Fruit fly (Drosophila melanogaster) whole organism, embryonic: ENCODE measurements around the gene Cyp303a1.

ENCODE experiments used
- Aef1 ChIP-seq: fragments of 200-800 bp; sonication (Bioruptor generic); IDR thresholded peaks from 3 replicates; pipeline ENCODE4 v1.3.6; 2022; ENCODE audit warnings: missing biosample characterization, missing genetic modification characterization
- Antp ChIP-seq: fragments of 200-800 bp; sonication (Bioruptor generic); optimal IDR thresholded peaks from 3 replicates; lab custom pipeline; 2016; ENCODE audit warnings: missing biosample characterization, missing genetic modification characterization
- Awh ChIP-seq: fragments of 200-800 bp; sonication (Bioruptor generic); IDR thresholded peaks from 2 replicates; pipeline ENCODE4, ENCODE4 v1.3.6; 2022; ENCODE audit warnings: missing biosample characterization, missing genetic modification characterization
- C15 ChIP-seq: fragments of 200-800 bp; sonication (Bioruptor generic); IDR thresholded peaks from 3 replicates; pipeline ENCODE4 v1.3.6; 2022; ENCODE audit warnings: missing biosample characterization, missing genetic modification characterization
- CG10366 ChIP-seq: fragments of 200-800 bp; sonication (Bioruptor generic); IDR thresholded peaks from 2 replicates; pipeline ENCODE4 v1.3.6; 2022; ENCODE audit warnings: missing biosample characterization, missing genetic modification characterization
- CG16813 ChIP-seq: fragments of 200-800 bp; sonication (Bioruptor generic); IDR thresholded peaks from 3 replicates; pipeline ENCODE4 v1.3.6; 2022; ENCODE audit warnings: missing biosample characterization, missing genetic modification characterization; ENCODE audit not compliant: partially characterized antibody
- CG2116 ChIP-seq: fragments of 200-800 bp; sonication (Bioruptor generic); optimal IDR thresholded peaks from 3 replicates; lab custom pipeline; 2018; ENCODE audit warnings: missing biosample characterization, mild to moderate bottlenecking, missing genetic modification characterization
- CG3407 ChIP-seq: fragments of 200-800 bp; sonication (Bioruptor generic); optimal IDR thresholded peaks from 2 replicates; lab custom pipeline; 2018; ENCODE audit warnings: missing biosample characterization, mild to moderate bottlenecking, missing genetic modification characterization
- CG34224 ChIP-seq: fragments of 200-800 bp; sonication (Bioruptor generic); IDR thresholded peaks from 3 replicates; pipeline ENCODE4 v1.3.6; 2022; ENCODE audit warnings: missing biosample characterization, missing genetic modification characterization; ENCODE audit not compliant: partially characterized antibody
- CG3726 ChIP-seq: fragments of 200-800 bp; sonication (Bioruptor generic); IDR thresholded peaks from 3 replicates; pipeline ENCODE4, ENCODE4 v1.3.6; 2022; ENCODE audit warnings: missing biosample characterization, missing genetic modification characterization
- CG6254 ChIP-seq: fragments of 200-800 bp; sonication (Bioruptor generic); optimal IDR thresholded peaks from 3 replicates; lab custom pipeline; 2017; ENCODE audit warnings: mild to moderate bottlenecking, missing biosample characterization, missing genetic modification reagents, missing genetic modification characterization
- CG7839 ChIP-seq: fragments of 200-800 bp; sonication (Bioruptor generic); optimal IDR thresholded peaks from 3 replicates; lab custom pipeline; 2018; ENCODE audit warnings: missing biosample characterization, mild to moderate bottlenecking, missing genetic modification characterization, moderate library complexity
- CG7963 ChIP-seq: fragments of 200-800 bp; sonication (Bioruptor generic); IDR thresholded peaks from 3 replicates; pipeline ENCODE4 v1.3.6; 2022; ENCODE audit warnings: missing biosample characterization, missing genetic modification characterization; ENCODE audit not compliant: partially characterized antibody
- CG7987 ChIP-seq: fragments of 200-800 bp; sonication (Bioruptor generic); optimal IDR thresholded peaks from 2 replicates; lab custom pipeline; 2018; ENCODE audit warnings: missing biosample characterization, mild to moderate bottlenecking, missing genetic modification characterization, moderate library complexity
- CG9932 ChIP-seq: fragments of 200-800 bp; sonication (Bioruptor generic); IDR thresholded peaks from 2 replicates; pipeline ENCODE4 v1.3.6; 2022; ENCODE audit warnings: missing biosample characterization, missing genetic modification characterization
- Dll ChIP-seq: fragments of 200-800 bp; sonication (Bioruptor generic); IDR thresholded peaks from 4 replicates; pipeline ENCODE4 v1.3.6; 2022; ENCODE audit warnings: missing biosample characterization, missing genetic modification characterization; ENCODE audit not compliant: partially characterized antibody
- Dref ChIP-seq: fragments of 200-800 bp; sonication (Bioruptor generic); IDR thresholded peaks from 2 replicates; pipeline ENCODE4 v1.3.6; 2022; ENCODE audit warnings: missing biosample characterization, missing genetic modification characterization
- Gug ChIP-seq: fragments of 200-800 bp; sonication (Bioruptor generic); IDR thresholded peaks from 4 replicates; pipeline ENCODE4 v1.3.6; 2022; ENCODE audit warnings: missing biosample characterization, missing genetic modification characterization
- HHEX ChIP-seq: fragments of 200-800 bp; sonication (Bioruptor generic); optimal IDR thresholded peaks from 3 replicates; lab custom pipeline; 2017; ENCODE audit warnings: missing biosample characterization, mild to moderate bottlenecking, missing genetic modification characterization, missing genetic modification reagents
- Hr78 ChIP-seq, 2 experiments: fragments of 200-800 bp in 1 of 2; fragments of >200 bp in 1 of 2; sonication (Bioruptor generic) in 1 of 2; optimal IDR thresholded peaks; 2 replicates each; lab custom pipeline; 2017 to 2019; ENCODE audit warnings: missing biosample characterization in 2 of 2, missing genetic modification characterization in 2 of 2, mild to moderate bottlenecking in 1 of 2, moderate library complexity in 1 of 2
- Lhr ChIP-seq: fragments of 200-800 bp; sonication (Bioruptor generic); optimal IDR thresholded peaks from 3 replicates; lab custom pipeline; 2017; ENCODE audit warnings: mild to moderate bottlenecking, missing biosample characterization, missing genetic modification reagents, missing genetic modification characterization
- Mad ChIP-seq: fragments of 200-800 bp; sonication (Bioruptor generic); optimal IDR thresholded peaks from 2 replicates; lab custom pipeline; 2016; ENCODE audit warnings: missing biosample characterization, missing genetic modification characterization
- Max ChIP-seq: fragments of 200-800 bp; sonication (Bioruptor generic); optimal IDR thresholded peaks from 2 replicates; lab custom pipeline; 2016; ENCODE audit warnings: missing biosample characterization, mild to moderate bottlenecking, missing genetic modification characterization
- Opbp ChIP-seq: fragments of 200-800 bp; sonication (Bioruptor generic); IDR thresholded peaks from 3 replicates; pipeline ENCODE4 v1.3.6; 2022; ENCODE audit warnings: missing biosample characterization, missing genetic modification characterization; ENCODE audit not compliant: partially characterized antibody
- Ravus ChIP-seq: fragments of 200-800 bp; sonication (Bioruptor generic); IDR thresholded peaks from 2 replicates; pipeline ENCODE4 v1.3.6; 2022; ENCODE audit warnings: missing biosample characterization, missing genetic modification characterization
- ab ChIP-seq: fragments of 200-800 bp; sonication (Bioruptor generic); optimal IDR thresholded peaks from 2 replicates; lab custom pipeline; 2016; ENCODE audit warnings: missing biosample characterization, missing genetic modification characterization
- ara ChIP-seq: fragments of 200-800 bp; sonication (Bioruptor generic); IDR thresholded peaks from 2 replicates; pipeline ENCODE4 v1.3.6; 2022; ENCODE audit warnings: missing biosample characterization, missing genetic modification characterization
- ash1 ChIP-seq: fragments of 200-800 bp; sonication (Bioruptor generic); optimal IDR thresholded peaks from 2 replicates; lab custom pipeline; 2018; ENCODE audit warnings: missing biosample characterization, mild to moderate bottlenecking, missing genetic modification characterization
- bab2 ChIP-seq: fragments of 200-800 bp; sonication (Bioruptor generic); optimal IDR thresholded peaks from 2 replicates; lab custom pipeline; 2016; ENCODE audit warnings: missing biosample characterization, missing genetic modification characterization
- bbx ChIP-seq: fragments of 200-800 bp; sonication (Bioruptor generic); IDR thresholded peaks from 2 replicates; pipeline ENCODE4 v1.3.6; 2022; ENCODE audit warnings: missing biosample characterization, missing genetic modification characterization; ENCODE audit not compliant: partially characterized antibody
- bcd ChIP-seq: fragments of 200-800 bp; sonication (Bioruptor generic); optimal IDR thresholded peaks from 2 replicates; lab custom pipeline; 2017; ENCODE audit warnings: missing biosample characterization, mild to moderate bottlenecking, missing genetic modification characterization
- bowl ChIP-seq: fragments of 200-800 bp; sonication (Bioruptor generic); IDR thresholded peaks from 2 replicates; pipeline ENCODE4 v1.3.6; 2022; ENCODE audit warnings: missing biosample characterization, missing genetic modification characterization
- cg ChIP-seq: fragments of 200-800 bp; sonication (Bioruptor generic); optimal IDR thresholded peaks from 3 replicates; lab custom pipeline; 2019; ENCODE audit warnings: missing biosample characterization, mild to moderate bottlenecking, missing genetic modification characterization, moderate library complexity
- ewg ChIP-seq: fragments of 200-800 bp; sonication (Bioruptor generic); optimal IDR thresholded peaks from 3 replicates; lab custom pipeline; 2017; ENCODE audit warnings: mild to moderate bottlenecking, missing biosample characterization, missing genetic modification reagents, missing genetic modification characterization
- kay ChIP-seq: fragments of 200-800 bp; sonication (Bioruptor generic); optimal IDR thresholded peaks from 2 replicates; lab custom pipeline; 2016; ENCODE audit warnings: missing biosample characterization, missing genetic modification characterization
- ken ChIP-seq: fragments of 200-800 bp; sonication (Bioruptor generic); IDR thresholded peaks from 3 replicates; pipeline ENCODE4 v1.3.6; 2022; ENCODE audit warnings: missing biosample characterization, missing genetic modification characterization
- lbe ChIP-seq: fragments of 200-800 bp; sonication (Bioruptor generic); optimal IDR thresholded peaks from 2 replicates; lab custom pipeline; 2016; ENCODE audit warnings: missing biosample characterization, mild to moderate bottlenecking, missing genetic modification characterization
- mld ChIP-seq: fragments of 200-800 bp; sonication (Bioruptor generic); IDR thresholded peaks from 3 replicates; pipeline ENCODE4 v1.3.6; 2022; ENCODE audit warnings: missing biosample characterization, missing genetic modification characterization; ENCODE audit not compliant: partially characterized antibody
- pb ChIP-seq: fragments of 200-800 bp; sonication (Bioruptor generic); optimal IDR thresholded peaks from 3 replicates; lab custom pipeline; 2016; ENCODE audit warnings: missing biosample characterization, missing genetic modification characterization
- peb ChIP-seq: fragments of 200-800 bp; sonication (Bioruptor generic); IDR thresholded peaks from 2 replicates; pipeline ENCODE4 v1.3.6; 2022; ENCODE audit warnings: missing biosample characterization, missing genetic modification characterization
- pita ChIP-seq: fragments of 200-800 bp; sonication (Bioruptor generic); optimal IDR thresholded peaks from 2 replicates; lab custom pipeline; 2017; ENCODE audit warnings: missing biosample characterization, mild to moderate bottlenecking, missing genetic modification characterization
- psq ChIP-seq: fragments of 200-800 bp; sonication (Bioruptor generic); optimal IDR thresholded peaks from 2 replicates; lab custom pipeline; 2017; ENCODE audit warnings: missing biosample characterization, missing genetic modification characterization
- sd ChIP-seq: fragments of 200-800 bp; sonication (Bioruptor generic); optimal IDR thresholded peaks from 3 replicates; lab custom pipeline; 2018; ENCODE audit warnings: missing biosample characterization, mild to moderate bottlenecking, missing genetic modification characterization, moderate library complexity
- seq ChIP-seq: fragments of 200-800 bp; sonication (Bioruptor generic); IDR thresholded peaks from 2 replicates; pipeline ENCODE4 v1.3.6; 2022; ENCODE audit warnings: missing biosample characterization, missing genetic modification characterization
- tna ChIP-seq: fragments of 200-800 bp; sonication (Bioruptor generic); IDR thresholded peaks from 2 replicates; pipeline ENCODE4 v1.3.6; 2022; ENCODE audit warnings: missing biosample characterization, missing genetic modification characterization; ENCODE audit not compliant: partially characterized antibody
- toy ChIP-seq: fragments of 200-800 bp; sonication (Bioruptor generic); IDR thresholded peaks from 2 replicates; pipeline ENCODE4 v1.3.6; 2022; ENCODE audit warnings: missing biosample characterization, missing genetic modification characterization
- z ChIP-seq: fragments of 200-800 bp; sonication (Bioruptor generic); IDR thresholded peaks from 3 replicates; pipeline ENCODE4 v1.3.6; 2022; ENCODE audit warnings: missing biosample characterization, missing genetic modification characterization

The Cyp303a1 gene

dm6 chr2L:16299466-16300311, 5.7 kb downstream of the Cyp303a1 start, which contains the start of the genes heix and CG17328 (continued):
- TF ChIP-seq mld (GFP tag; lab: Robert Waterston, UW) (no peak), ash1 (GFP tag; lab: Kevin White, UChicago) (no peak), CG7987 (GFP tag; lab: Kevin White, UChicago) (no peak), Antp (GFP tag; lab: Kevin White, UChicago) (peak; percentile 55), bab2 (peak; percentile 52), kay (peak; percentile 34), bcd (GFP tag; lab: Kevin White, UChicago) (peak; percentile 74), CG7963 (GFP tag; lab: Robert Waterston, UW) (no peak), pita (no peak), CG7839 (peak; percentile 78), tna (GFP tag; lab: Robert Waterston, UW) (no peak), Lhr (no peak), peb (0 out of 2 replicates have a peak, but pooled peaks have one; percentile 24), bbx (GFP tag; lab: Robert Waterston, UW) (peak; percentile 27; the same call in 1 of the 2 replicates), bowl (GFP tag; lab: Robert Waterston, UW) (no peak), Aef1 (GFP tag; lab: Robert Waterston, UW) (peak; percentile 80), CG3726 (GFP tag; lab: Robert Waterston, UW) (no peak), Max (GFP tag; lab: Kevin White, UChicago) (peak; percentile 60), Mad (GFP tag; lab: Kevin White, UChicago) (peak; percentile 69), Awh (0 out of 2 replicates have a peak, but pooled peaks have one; percentile 12), cg (GFP tag; lab: Kevin White, UChicago) (no peak), pb (GFP tag; lab: Kevin White, UChicago) (peak; percentile 11), lbe (GFP tag; lab: Kevin White, UChicago) (peak; percentile 7), Dref (GFP tag; lab: Robert Waterston, UW) (no peak), C15 (GFP tag; lab: Robert Waterston, UW) (0 out of 3 replicates have a peak, but pooled peaks have one; percentile 15), ara (GFP tag; lab: Robert Waterston, UW) (peak; percentile 48; the same call in 1 of the 2 replicates), CG34224 (GFP tag; lab: Robert Waterston, UW) (0 out of 3 replicates have a peak, but pooled peaks have one; percentile 12), Opbp (GFP tag; lab: Robert Waterston, UW) (0 out of 3 replicates have a peak, but pooled peaks have one; percentile 24), seq (GFP tag; lab: Robert Waterston, UW) (peak; percentile 28; the same call in 1 of the 2 replicates), Dll (GFP tag; lab: Robert Waterston, UW) (peak; percentile 49; the same call in 1 of the 4 replicates), HHEX (GFP tag; lab: Kevin White, UChicago) (peak; percentile 41), sd (peak; percentile 6), z (no peak), CG9932 (GFP tag; lab: Robert Waterston, UW) (peak; percentile 89), ab (GFP tag; lab: Kevin White, UChicago) (peak; percentile 32), ken (GFP tag; lab: Robert Waterston, UW) (peak; percentile 76), CG10366 (GFP tag; lab: Robert Waterston, UW) (peak; percentile 70; the same call in 1 of the 2 replicates), Hr78 (GFP tag; optimal IDR thresholded peaks at IDR 0.05; lab: Kevin White, UChicago) (no peak), CG16813 (GFP tag; lab: Robert Waterston, UW) (no peak), CG6254 (GFP tag; lab: Kevin White, UChicago) (no peak), Gug (GFP tag; lab: Robert Waterston, UW) (peak; percentile 68; the same call in 2 of the 4 replicates), CG2116 (GFP tag; lab: Kevin White, UChicago) (peak; percentile 75), Ravus (GFP tag; lab: Robert Waterston, UW) (peak; percentile 3; the same call in 1 of the 2 replicates), psq (no peak), ewg (GFP tag; lab: Kevin White, UChicago) (peak; percentile 48), CG3407 (GFP tag; lab: Kevin White, UChicago) (peak; percentile 37), toy (no peak)
